Worm (Caenorhabditis elegans) whole organism, young adult: ENCODE results near the gene R05G6.4.

Experiments used
- D2030.7 ChIP-seq: fragments of 200-800 bp; sonication (Bioruptor generic); IDR thresholded peaks from 2 replicates; pipeline ENCODE4 v1.3.6; 2022; ENCODE audit warnings: missing genetic modification reagents, missing genetic modification characterization, missing compliant biosample characterization
- F49E8.2 ChIP-seq: sonication (generic microtip); optimal IDR thresholded peaks from 3 replicates; lab custom pipeline; 2017; ENCODE audit warnings: missing genetic modification characterization, mild to moderate bottlenecking, missing compliant biosample characterization, antibody characterized with exemption, moderate library complexity; ENCODE audit not compliant: insufficient read depth
- F52B5.7 ChIP-seq: sonication (generic microtip); optimal IDR thresholded peaks from 2 replicates; lab custom pipeline; 2016; ENCODE audit warnings: mild to moderate bottlenecking, missing genetic modification characterization, missing compliant biosample characterization
- F55B11.4 ChIP-seq: sonication (generic microtip); optimal IDR thresholded peaks from 2 replicates; lab custom pipeline; 2016; ENCODE audit warnings: missing compliant biosample characterization, missing genetic modification characterization, borderline replicate concordance; ENCODE audit not compliant: insufficient read depth
- F57C9.4 ChIP-seq: sonication (generic microtip); optimal IDR thresholded peaks from 2 replicates; lab custom pipeline; 2017; ENCODE audit warnings: mild to moderate bottlenecking, missing genetic modification characterization, missing compliant biosample characterization
- K11D2.4 ChIP-seq: fragments of 200-800 bp; sonication (Bioruptor generic); IDR thresholded peaks from 2 replicates; pipeline ENCODE4 v1.3.6; 2022; ENCODE audit warnings: missing genetic modification reagents, missing genetic modification characterization, missing compliant biosample characterization
- T26A5.8 ChIP-seq: sonication (generic microtip); optimal IDR thresholded peaks from 2 replicates; lab custom pipeline; 2016; ENCODE audit warnings: missing genetic modification characterization, missing compliant biosample characterization
- Y56A3A.18 ChIP-seq: fragments of 200-800 bp; sonication (Bioruptor generic); IDR thresholded peaks from 2 replicates; pipeline ENCODE4 v1.3.6; 2022; ENCODE audit warnings: missing genetic modification reagents, missing genetic modification characterization, missing compliant biosample characterization
- Y67H2A.10 ChIP-seq: fragments of 200-800 bp; sonication (Bioruptor generic); conservative IDR thresholded peaks from 2 replicates; pipeline ENCODE4 v1.3.6; 2022; ENCODE audit warnings: missing genetic modification reagents, missing genetic modification characterization, missing compliant biosample characterization
- akir-1 ChIP-seq: fragments of 200-800 bp; sonication (Bioruptor generic); optimal IDR thresholded peaks from 2 replicates; lab custom pipeline; 2018; ENCODE audit warnings: mild to moderate bottlenecking, missing genetic modification characterization, moderate library complexity, missing compliant biosample characterization
- aptf-2 ChIP-seq: fragments of 200-800 bp; sonication (Bioruptor generic); conservative IDR thresholded peaks from 2 replicates; pipeline ENCODE4 v1.3.6; 2022; ENCODE audit warnings: missing genetic modification reagents, missing genetic modification characterization, missing compliant biosample characterization
- athp-1 ChIP-seq: sonication (generic microtip); optimal IDR thresholded peaks from 2 replicates; lab custom pipeline; 2017; ENCODE audit warnings: mild to moderate bottlenecking, missing genetic modification characterization, missing compliant biosample characterization
- attf-3 ChIP-seq: fragments of 200-800 bp; sonication (Bioruptor generic); conservative IDR thresholded peaks from 2 replicates; pipeline ENCODE4 v1.3.6; 2022; ENCODE audit warnings: missing genetic modification reagents, missing genetic modification characterization, missing compliant biosample characterization
- attf-5 ChIP-seq: fragments of 200-800 bp; sonication (Bioruptor generic); optimal IDR thresholded peaks from 2 replicates; lab custom pipeline; 2018; ENCODE audit warnings: mild to moderate bottlenecking, missing genetic modification characterization, missing compliant biosample characterization
- bed-1 ChIP-seq: fragments of 200-800 bp; sonication (Bioruptor generic); IDR thresholded peaks from 2 replicates; pipeline ENCODE4 v1.3.6; 2022; ENCODE audit warnings: missing genetic modification reagents, missing genetic modification characterization, missing compliant biosample characterization
- ccch-3 ChIP-seq: fragments of 200-800 bp; sonication (Bioruptor generic); optimal IDR thresholded peaks from 2 replicates; lab custom pipeline; 2018; ENCODE audit warnings: mild to moderate bottlenecking, missing genetic modification characterization, missing compliant biosample characterization
- cebp-2 ChIP-seq: fragments of 200-800 bp; sonication (Bioruptor generic); IDR thresholded peaks from 2 replicates; pipeline ENCODE4 v1.3.6; 2022; ENCODE audit warnings: missing genetic modification characterization, missing compliant biosample characterization
- ceh-91 ChIP-seq: fragments of 200-800 bp; sonication (Bioruptor generic); IDR thresholded peaks from 2 replicates; pipeline ENCODE4 v1.3.6; 2022; ENCODE audit warnings: missing genetic modification reagents, missing genetic modification characterization, missing compliant biosample characterization
- efl-1 ChIP-seq: fragments of 150-350 bp; optimal IDR thresholded peaks from 2 replicates; lab custom pipeline; 2014; ENCODE audit warnings: missing biosample characterization, missing genetic modification reagents, missing genetic modification characterization
- ekl-4 ChIP-seq: fragments of 200-800 bp; sonication (Bioruptor generic); IDR thresholded peaks from 2 replicates; pipeline ENCODE4 v1.3.6; 2022; ENCODE audit warnings: missing genetic modification reagents, missing genetic modification characterization, missing compliant biosample characterization
- ets-4 ChIP-seq: fragments of 200-800 bp; sonication (Bioruptor generic); optimal IDR thresholded peaks from 2 replicates; lab custom pipeline; 2018; ENCODE audit warnings: mild to moderate bottlenecking, missing genetic modification characterization, missing compliant biosample characterization
- hrde-1 ChIP-seq: sonication (generic microtip); optimal IDR thresholded peaks from 2 replicates; lab custom pipeline; 2016; ENCODE audit warnings: missing genetic modification characterization, mild to moderate bottlenecking, missing compliant biosample characterization, moderate library complexity, missing genotype, missing genetic modification reagents, borderline replicate concordance
- hsf-1 ChIP-seq: fragments of 200-800 bp; sonication (Bioruptor generic); IDR thresholded peaks from 2 replicates; pipeline ENCODE4 v1.3.6; 2022; ENCODE audit warnings: missing genetic modification reagents, missing genetic modification characterization, missing compliant biosample characterization
- let-526 ChIP-seq: fragments of 200-800 bp; sonication (Bioruptor generic); IDR thresholded peaks from 2 replicates; pipeline ENCODE4 v1.3.6; 2022; ENCODE audit warnings: missing genetic modification reagents, missing genetic modification characterization, missing compliant biosample characterization
- lin-35 ChIP-seq, 3 experiments: fragments of 150-350 bp in 2 of 3; sonication (generic microtip) in 1 of 3; optimal IDR thresholded peaks; 2 replicates each; lab custom pipeline; 2014 to 2018; ENCODE audit warnings: missing biosample characterization in 3 of 3, missing genetic modification characterization in 3 of 3, missing genetic modification reagents in 3 of 3
- lin-54 ChIP-seq: fragments of 200-800 bp; sonication (Bioruptor generic); optimal IDR thresholded peaks from 2 replicates; lab custom pipeline; 2018; ENCODE audit warnings: mild to moderate bottlenecking, missing genetic modification characterization, missing compliant biosample characterization
- lsl-1 ChIP-seq: fragments of 200-800 bp; sonication (Bioruptor generic); optimal IDR thresholded peaks from 2 replicates; lab custom pipeline; 2018; ENCODE audit warnings: mild to moderate bottlenecking, missing genetic modification characterization, moderate library complexity, missing compliant biosample characterization
- madf-6 ChIP-seq: fragments of 200-800 bp; sonication (Bioruptor generic); IDR thresholded peaks from 2 replicates; pipeline ENCODE4 v1.3.6; 2022; ENCODE audit warnings: missing genetic modification reagents, missing genetic modification characterization, missing compliant biosample characterization
- mcd-1 ChIP-seq: fragments of 200-800 bp; sonication (Bioruptor generic); IDR thresholded peaks from 2 replicates; pipeline ENCODE4 v1.3.6; 2022; ENCODE audit warnings: missing genetic modification reagents, missing genetic modification characterization, missing compliant biosample characterization
- mxl-1 ChIP-seq: sonication (generic microtip); optimal IDR thresholded peaks from 2 replicates; lab custom pipeline; 2016; ENCODE audit warnings: missing genetic modification characterization, missing compliant biosample characterization
- nfya-1 ChIP-seq: sonication (generic microtip); optimal IDR thresholded peaks from 2 replicates; lab custom pipeline; 2017; ENCODE audit warnings: antibody characterized with exemption, missing compliant biosample characterization, missing genetic modification characterization, borderline replicate concordance; ENCODE audit not compliant: insufficient read depth
- nfya-2 ChIP-seq: fragments of 200-800 bp; sonication (Bioruptor generic); IDR thresholded peaks from 2 replicates; pipeline ENCODE4 v1.3.6; 2022; ENCODE audit warnings: missing genetic modification reagents, missing genetic modification characterization, missing compliant biosample characterization
- nfyb-1 ChIP-seq: fragments of 200-800 bp; sonication (Bioruptor generic); IDR thresholded peaks from 2 replicates; pipeline ENCODE4 v1.3.6; 2022; ENCODE audit warnings: missing genetic modification reagents, missing genetic modification characterization, missing compliant biosample characterization
- nhr-90 ChIP-seq: sonication (generic microtip); optimal IDR thresholded peaks from 2 replicates; lab custom pipeline; 2016; ENCODE audit warnings: missing genotype, mild to moderate bottlenecking, missing genetic modification characterization, missing compliant biosample characterization
- pha-4 ChIP-seq: fragments of 150-350 bp; sonication (generic microtip); optimal IDR thresholded peaks from 2 replicates; lab custom pipeline; 2014; ENCODE audit warnings: missing biosample characterization, missing genetic modification reagents, missing genetic modification characterization
- rcor-1 ChIP-seq: fragments of 200-800 bp; sonication (Bioruptor generic); IDR thresholded peaks from 2 replicates; pipeline ENCODE4 v1.3.6; 2022; ENCODE audit warnings: missing genetic modification reagents, missing genetic modification characterization, missing compliant biosample characterization
- rec-8 ChIP-seq, 2 experiments: sonication (generic microtip); optimal IDR thresholded peaks; 2 replicates each; lab custom pipeline; 2016; ENCODE audit warnings: mild to moderate bottlenecking in 2 of 2, missing genetic modification characterization in 2 of 2, missing genetic modification reagents in 2 of 2, missing genotype in 2 of 2, missing biosample characterization in 1 of 2, missing compliant biosample characterization in 1 of 2, moderate library complexity in 1 of 2
- sea-2 ChIP-seq: fragments of 200-800 bp; sonication (Bioruptor generic); IDR thresholded peaks from 2 replicates; pipeline ENCODE4 v1.3.6; 2022; ENCODE audit warnings: missing genetic modification characterization, missing compliant biosample characterization
- snpc-4 ChIP-seq, 5 experiments: fragments of 150-350 bp in 1 of 5; sonication (generic microtip) in 4 of 5; optimal IDR thresholded peaks; 2 replicates each; lab custom pipeline; 2014 to 2018; ENCODE audit warnings: missing genetic modification characterization in 5 of 5, missing biosample characterization in 3 of 5, antibody characterized with exemption in 2 of 5, mild to moderate bottlenecking in 2 of 5, missing compliant biosample characterization in 2 of 5, missing genotype in 2 of 5, moderate library complexity in 2 of 5, missing genetic modification reagents in 1 of 5
- somi-1 ChIP-seq: fragments of 200-800 bp; sonication (Bioruptor generic); optimal IDR thresholded peaks from 2 replicates; lab custom pipeline; 2018; ENCODE audit warnings: mild to moderate bottlenecking, missing genetic modification characterization, missing compliant biosample characterization
- sptf-2 ChIP-seq: fragments of 200-800 bp; sonication (Bioruptor generic); optimal IDR thresholded peaks from 2 replicates; lab custom pipeline; 2018; ENCODE audit warnings: mild to moderate bottlenecking, missing genetic modification characterization, missing compliant biosample characterization
- tbx-9 ChIP-seq: sonication (generic microtip); optimal IDR thresholded peaks from 2 replicates; lab custom pipeline; 2016; ENCODE audit warnings: borderline replicate concordance, missing genetic modification characterization, inconsistent platforms, missing compliant biosample characterization
- tlf-1 ChIP-seq: fragments of 200-800 bp; sonication (Bioruptor generic); optimal IDR thresholded peaks from 2 replicates; lab custom pipeline; 2018; ENCODE audit warnings: mild to moderate bottlenecking, missing genetic modification characterization, missing compliant biosample characterization
- unc-62 ChIP-seq: fragments of 150-350 bp; optimal IDR thresholded peaks from 2 replicates; lab custom pipeline; 2014; ENCODE audit warnings: missing biosample characterization, missing genetic modification reagents, missing genetic modification characterization
- xnd-1 ChIP-seq: sonication (generic microtip); optimal IDR thresholded peaks from 2 replicates; lab custom pipeline; 2016; ENCODE audit warnings: missing genotype, missing genetic modification reagents, missing genetic modification characterization, missing compliant biosample characterization
- zim-3 ChIP-seq: sonication (generic microtip); optimal IDR thresholded peaks from 2 replicates; lab custom pipeline; 2017; ENCODE audit warnings: mild to moderate bottlenecking, missing genetic modification characterization, moderate library complexity, missing compliant biosample characterization
- ztf-22 ChIP-seq: fragments of 200-800 bp; sonication (Bioruptor generic); optimal IDR thresholded peaks from 2 replicates; lab custom pipeline; 2018; ENCODE audit warnings: mild to moderate bottlenecking, missing genetic modification characterization, moderate library complexity, missing compliant biosample characterization
- ztf-25 ChIP-seq: fragments of 200-800 bp; sonication (Bioruptor generic); IDR thresholded peaks from 2 replicates; pipeline ENCODE4 v1.3.6; 2022; ENCODE audit warnings: missing genetic modification reagents, missing genetic modification characterization, missing compliant biosample characterization

R05G6.4 gene

DNA sequence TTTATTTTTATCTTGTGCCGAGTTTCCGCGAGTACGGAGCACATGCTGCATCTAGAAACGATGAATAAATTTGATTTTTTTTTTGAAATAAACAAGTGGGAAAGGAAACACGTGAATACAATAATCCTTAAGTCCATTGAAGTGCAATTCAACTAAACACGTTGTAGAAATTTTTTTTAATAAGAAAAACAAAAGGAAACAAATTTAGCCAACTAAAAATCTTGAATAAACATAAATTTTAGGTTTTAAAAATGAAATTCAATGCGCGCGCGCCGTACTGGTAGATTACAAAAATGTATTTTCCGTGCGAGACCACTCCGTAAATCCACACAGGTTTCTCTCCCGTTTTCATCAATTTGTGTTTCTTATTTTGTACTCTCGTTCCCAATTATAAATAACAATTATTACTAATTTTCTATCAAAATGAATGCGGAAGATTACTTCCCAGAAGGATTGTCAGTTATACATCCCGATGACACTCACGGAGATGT lies 39.8 kb upstream of the R05G6.4 start, which contains the start of the genes plk-3 and F55G1.6 (continued):
- TF ChIP-seq K11D2.4 (no peak), sea-2 (GFP tag; lab: Robert Waterston, UW) (no peak), T26A5.8 (tag; lab: Kevin White, UChicago) (no peak), ztf-22 (GFP tag; lab: Kevin White, UChicago) (no peak), pha-4 (no peak), F55B11.4 (tag; lab: Kevin White, UChicago) (no peak), attf-5 (no peak), F52B5.7 (no peak), aptf-2 (GFP tag; lab: Robert Waterston, UW) (no peak), efl-1 (GFP tag; lab: Kevin White, UChicago) (peak; percentile 94), athp-1 (no peak), ztf-25 (GFP tag; lab: Robert Waterston, UW) (no peak), hsf-1 (no peak), rcor-1 (GFP tag; lab: Robert Waterston, UW) (peak; percentile 24; the same call in 1 of the 2 replicates), sptf-2 (no peak), mxl-1 (tag; lab: Kevin White, UChicago) (no peak), ekl-4 (GFP tag; lab: Robert Waterston, UW) (no peak), ets-4 (GFP tag; lab: Kevin White, UChicago) (no peak), ceh-91 (GFP tag; lab: Robert Waterston, UW) (peak; percentile 73), zim-3 (tag; lab: Kevin White, UChicago) (no peak), Y56A3A.18 (GFP tag; lab: Robert Waterston, UW) (no peak), tlf-1 (GFP tag; lab: Kevin White, UChicago) (no peak), madf-6 (GFP tag; lab: Robert Waterston, UW) (peak; percentile 91), D2030.7 (peak; percentile 57), F57C9.4 (no peak), akir-1 (GFP tag; lab: Kevin White, UChicago) (no peak), nhr-90 (tag; lab: Kevin White, UChicago) (no peak), somi-1 (GFP tag; lab: Kevin White, UChicago) (no peak), let-526 (GFP tag; lab: Robert Waterston, UW) (no peak), hrde-1 (tag; lab: Kevin White, UChicago) (no peak), nfyb-1 (no peak), cebp-2 (no peak), lsl-1 (GFP tag; lab: Kevin White, UChicago) (peak; percentile 80), xnd-1 (tag; lab: Kevin White, UChicago) (peak; percentile 63), ccch-3 (GFP tag; lab: Kevin White, UChicago) (no peak), tbx-9 (no peak), lin-35 (GFP tag; optimal IDR thresholded peaks at IDR 0.05; lab: Kevin White, UChicago) (no peak), F49E8.2 (tag; lab: Kevin White, UChicago) (peak; percentile 44), snpc-4 (GFP tag; optimal IDR thresholded peaks at IDR 0.05; lab: Kevin White, UChicago) (no peak), snpc-4 (tag; optimal IDR thresholded peaks at IDR 0.05; lab: Kevin White, UChicago) (peak in 1 of 4 experiments; percentile 20), unc-62 (GFP tag; lab: Kevin White, UChicago) (no peak), Y67H2A.10 (GFP tag; lab: Robert Waterston, UW) (no peak), nfya-1 (tag; lab: Kevin White, UChicago) (no peak), rec-8 (tag; optimal IDR thresholded peaks at IDR 0.05; lab: Kevin White, UChicago) (no peak), mcd-1 (no peak), lin-54 (GFP tag; lab: Kevin White, UChicago) (no peak), nfya-2 (GFP tag; lab: Robert Waterston, UW) (no peak), attf-3 (GFP tag; lab: Robert Waterston, UW) (no peak), bed-1 (no peak)
